Worm (Caenorhabditis elegans) whole organism, young adult: ENCODE data around the gene ufd-2.

Experiments
- B0019.2 ChIP-seq: fragments of 200-800 bp; sonication (Bioruptor generic); conservative IDR thresholded peaks from 2 replicates; pipeline ENCODE4 v1.3.6; 2022; ENCODE audit warnings: missing genetic modification reagents, missing genetic modification characterization, missing compliant biosample characterization
- B0336.3 ChIP-seq: fragments of 200-800 bp; sonication (Bioruptor generic); IDR thresholded peaks from 2 replicates; pipeline ENCODE4 v1.3.6; 2022; ENCODE audit warnings: missing genetic modification characterization, missing compliant biosample characterization
- C17E4.6 ChIP-seq: fragments of 200-800 bp; sonication (Bioruptor generic); IDR thresholded peaks from 2 replicates; pipeline ENCODE4 v1.3.6; 2022; ENCODE audit warnings: missing genetic modification reagents, missing genetic modification characterization, missing compliant biosample characterization
- F57A8.1 ChIP-seq: fragments of 200-800 bp; sonication (Bioruptor generic); optimal IDR thresholded peaks from 2 replicates; lab custom pipeline; 2018; ENCODE audit warnings: mild to moderate bottlenecking, missing genetic modification characterization, moderate library complexity, missing compliant biosample characterization
- K12H6.12 ChIP-seq: fragments of 200-800 bp; sonication (Bioruptor generic); optimal IDR thresholded peaks from 2 replicates; lab custom pipeline; 2018; ENCODE audit warnings: mild to moderate bottlenecking, missing genetic modification characterization, missing compliant biosample characterization
- Y53G8AR.9 ChIP-seq: fragments of 200-800 bp; sonication (Bioruptor generic); conservative IDR thresholded peaks from 2 replicates; pipeline ENCODE4 v1.3.6; 2022; ENCODE audit warnings: missing genetic modification reagents, missing genetic modification characterization, missing compliant biosample characterization
- Y56A3A.18 ChIP-seq: fragments of 200-800 bp; sonication (Bioruptor generic); IDR thresholded peaks from 2 replicates; pipeline ENCODE4 v1.3.6; 2022; ENCODE audit warnings: missing genetic modification reagents, missing genetic modification characterization, missing compliant biosample characterization
- Y67H2A.10 ChIP-seq: fragments of 200-800 bp; sonication (Bioruptor generic); conservative IDR thresholded peaks from 2 replicates; pipeline ENCODE4 v1.3.6; 2022; ENCODE audit warnings: missing genetic modification reagents, missing genetic modification characterization, missing compliant biosample characterization
- Y95B8A.8 ChIP-seq: fragments of 200-800 bp; sonication (Bioruptor generic); IDR thresholded peaks from 2 replicates; pipeline ENCODE4 v1.3.6; 2022; ENCODE audit warnings: missing genetic modification reagents, missing genetic modification characterization, missing compliant biosample characterization
- ZK185.1 ChIP-seq: sonication (generic microtip); optimal IDR thresholded peaks from 2 replicates; lab custom pipeline; 2016; ENCODE audit warnings: mild to moderate bottlenecking, missing genetic modification characterization, missing compliant biosample characterization; ENCODE audit not compliant: poor library complexity, severe bottlenecking
- akir-1 ChIP-seq: fragments of 200-800 bp; sonication (Bioruptor generic); optimal IDR thresholded peaks from 2 replicates; lab custom pipeline; 2018; ENCODE audit warnings: mild to moderate bottlenecking, missing genetic modification characterization, moderate library complexity, missing compliant biosample characterization
- aptf-2 ChIP-seq: fragments of 200-800 bp; sonication (Bioruptor generic); conservative IDR thresholded peaks from 2 replicates; pipeline ENCODE4 v1.3.6; 2022; ENCODE audit warnings: missing genetic modification reagents, missing genetic modification characterization, missing compliant biosample characterization
- athp-1 ChIP-seq: sonication (generic microtip); optimal IDR thresholded peaks from 2 replicates; lab custom pipeline; 2017; ENCODE audit warnings: mild to moderate bottlenecking, missing genetic modification characterization, missing compliant biosample characterization
- attf-3 ChIP-seq: fragments of 200-800 bp; sonication (Bioruptor generic); conservative IDR thresholded peaks from 2 replicates; pipeline ENCODE4 v1.3.6; 2022; ENCODE audit warnings: missing genetic modification reagents, missing genetic modification characterization, missing compliant biosample characterization
- attf-5 ChIP-seq: fragments of 200-800 bp; sonication (Bioruptor generic); optimal IDR thresholded peaks from 2 replicates; lab custom pipeline; 2018; ENCODE audit warnings: mild to moderate bottlenecking, missing genetic modification characterization, missing compliant biosample characterization
- ceh-100 ChIP-seq: fragments of 200-800 bp; sonication (Bioruptor generic); IDR thresholded peaks from 2 replicates; pipeline ENCODE4 v1.3.6; 2022; ENCODE audit warnings: missing genetic modification reagents, missing genetic modification characterization, missing compliant biosample characterization
- ceh-40 ChIP-seq: fragments of 200-800 bp; sonication (Bioruptor generic); IDR thresholded peaks from 2 replicates; pipeline ENCODE4 v1.3.6; 2022; ENCODE audit warnings: missing genetic modification characterization, missing compliant biosample characterization
- dpff-1 ChIP-seq: sonication (generic microtip); optimal IDR thresholded peaks from 2 replicates; lab custom pipeline; 2017; ENCODE audit warnings: mild to moderate bottlenecking, missing genetic modification characterization, missing compliant biosample characterization
- dpl-1 ChIP-seq: fragments of 150-350 bp; optimal IDR thresholded peaks from 2 replicates; lab custom pipeline; 2014; ENCODE audit warnings: missing biosample characterization, missing genetic modification reagents, missing genetic modification characterization
- egl-44 ChIP-seq: fragments of 200-800 bp; sonication (Bioruptor generic); IDR thresholded peaks from 2 replicates; pipeline ENCODE4 v1.3.6; 2022; ENCODE audit warnings: missing genetic modification reagents, missing genetic modification characterization, missing compliant biosample characterization
- hmg-1.2 ChIP-seq: fragments of 200-800 bp; sonication (Bioruptor generic); IDR thresholded peaks from 2 replicates; pipeline ENCODE4 v1.3.6; 2022; ENCODE audit warnings: missing genetic modification reagents, missing genetic modification characterization, missing compliant biosample characterization
- hmg-20 ChIP-seq: fragments of 200-800 bp; sonication (Bioruptor generic); IDR thresholded peaks from 2 replicates; pipeline ENCODE4 v1.3.6; 2022; ENCODE audit warnings: missing genetic modification reagents, missing genetic modification characterization, missing compliant biosample characterization
- hrde-1 ChIP-seq: sonication (generic microtip); optimal IDR thresholded peaks from 2 replicates; lab custom pipeline; 2016; ENCODE audit warnings: missing genetic modification characterization, mild to moderate bottlenecking, missing compliant biosample characterization, moderate library complexity, missing genotype, missing genetic modification reagents, borderline replicate concordance
- hsf-1 ChIP-seq: fragments of 200-800 bp; sonication (Bioruptor generic); IDR thresholded peaks from 2 replicates; pipeline ENCODE4 v1.3.6; 2022; ENCODE audit warnings: missing genetic modification reagents, missing genetic modification characterization, missing compliant biosample characterization
- lag-1 ChIP-seq: fragments of 200-800 bp; sonication (Bioruptor generic); IDR thresholded peaks from 2 replicates; pipeline ENCODE4 v1.3.6; 2022; ENCODE audit warnings: missing genetic modification reagents, missing genetic modification characterization, missing compliant biosample characterization
- let-607 ChIP-seq, 2 experiments: fragments of 200-800 bp in 1 of 2; sonication (Bioruptor generic) in 1 of 2; sonication (generic microtip) in 1 of 2; optimal IDR thresholded peaks; 2 replicates each; lab custom pipeline; 2016 to 2018; ENCODE audit warnings: mild to moderate bottlenecking in 2 of 2, missing compliant biosample characterization in 2 of 2, missing genetic modification characterization in 2 of 2, moderate library complexity in 2 of 2, missing genotype in 1 of 2
- madf-3 ChIP-seq: fragments of 200-800 bp; sonication (Bioruptor generic); IDR thresholded peaks from 2 replicates; pipeline ENCODE4 v1.3.6; 2022; ENCODE audit warnings: missing genetic modification reagents, missing genetic modification characterization, missing compliant biosample characterization
- madf-6 ChIP-seq: fragments of 200-800 bp; sonication (Bioruptor generic); IDR thresholded peaks from 2 replicates; pipeline ENCODE4 v1.3.6; 2022; ENCODE audit warnings: missing genetic modification reagents, missing genetic modification characterization, missing compliant biosample characterization
- madf-8 ChIP-seq: fragments of 200-800 bp; sonication (Bioruptor generic); conservative IDR thresholded peaks from 2 replicates; pipeline ENCODE4 v1.3.6; 2022; ENCODE audit warnings: missing genetic modification reagents, missing genetic modification characterization, missing compliant biosample characterization
- nfyb-1 ChIP-seq: fragments of 200-800 bp; sonication (Bioruptor generic); IDR thresholded peaks from 2 replicates; pipeline ENCODE4 v1.3.6; 2022; ENCODE audit warnings: missing genetic modification reagents, missing genetic modification characterization, missing compliant biosample characterization
- nhr-27 ChIP-seq: fragments of 200-800 bp; sonication (Bioruptor generic); optimal IDR thresholded peaks from 2 replicates; lab custom pipeline; 2018; ENCODE audit warnings: mild to moderate bottlenecking, missing genetic modification characterization, moderate library complexity, missing compliant biosample characterization
- nhr-90 ChIP-seq: sonication (generic microtip); optimal IDR thresholded peaks from 2 replicates; lab custom pipeline; 2016; ENCODE audit warnings: missing genotype, mild to moderate bottlenecking, missing genetic modification characterization, missing compliant biosample characterization
- pha-4 ChIP-seq: fragments of 150-350 bp; sonication (generic microtip); optimal IDR thresholded peaks from 2 replicates; lab custom pipeline; 2014; ENCODE audit warnings: missing biosample characterization, missing genetic modification reagents, missing genetic modification characterization
- rcor-1 ChIP-seq: fragments of 200-800 bp; sonication (Bioruptor generic); IDR thresholded peaks from 2 replicates; pipeline ENCODE4 v1.3.6; 2022; ENCODE audit warnings: missing genetic modification reagents, missing genetic modification characterization, missing compliant biosample characterization
- snpc-1.3 ChIP-seq: sonication (generic microtip); optimal IDR thresholded peaks from 2 replicates; lab custom pipeline; 2017; ENCODE audit warnings: missing genetic modification characterization, mild to moderate bottlenecking, missing compliant biosample characterization, antibody characterized with exemption, moderate library complexity, missing genotype, missing genetic modification reagents; ENCODE audit not compliant: insufficient read depth
- snpc-4 ChIP-seq, 5 experiments: fragments of 150-350 bp in 1 of 5; sonication (generic microtip) in 4 of 5; optimal IDR thresholded peaks; 2 replicates each; lab custom pipeline; 2014 to 2018; ENCODE audit warnings: missing genetic modification characterization in 5 of 5, missing biosample characterization in 3 of 5, antibody characterized with exemption in 2 of 5, mild to moderate bottlenecking in 2 of 5, missing compliant biosample characterization in 2 of 5, missing genotype in 2 of 5, moderate library complexity in 2 of 5, missing genetic modification reagents in 1 of 5
- tbp1 ChIP-seq: fragments of 200-800 bp; sonication (Bioruptor generic); optimal IDR thresholded peaks from 2 replicates; lab custom pipeline; 2018; ENCODE audit warnings: mild to moderate bottlenecking, missing genetic modification characterization, missing compliant biosample characterization
- xnd-1 ChIP-seq: sonication (generic microtip); optimal IDR thresholded peaks from 2 replicates; lab custom pipeline; 2016; ENCODE audit warnings: missing genotype, missing genetic modification reagents, missing genetic modification characterization, missing compliant biosample characterization
- zim-3 ChIP-seq: sonication (generic microtip); optimal IDR thresholded peaks from 2 replicates; lab custom pipeline; 2017; ENCODE audit warnings: mild to moderate bottlenecking, missing genetic modification characterization, moderate library complexity, missing compliant biosample characterization
- ztf-18 ChIP-seq: sonication (generic microtip); optimal IDR thresholded peaks from 2 replicates; lab custom pipeline; 2016; ENCODE audit warnings: missing genotype, mild to moderate bottlenecking, missing genetic modification characterization, missing compliant biosample characterization
- ztf-26 ChIP-seq: sonication (generic microtip); optimal IDR thresholded peaks from 2 replicates; lab custom pipeline; 2017; ENCODE audit warnings: missing genetic modification characterization, missing compliant biosample characterization
- ztf-28 ChIP-seq: fragments of 200-800 bp; sonication (Bioruptor generic); IDR thresholded peaks from 2 replicates; pipeline ENCODE4 v1.3.6; 2022; ENCODE audit warnings: missing genetic modification reagents, missing genetic modification characterization, missing compliant biosample characterization

The ufd-2 gene

ce11 chrII:8015483-8015938 is 47.0 kb upstream of the ufd-2 start (continued):
- TF ChIP-seq egl-44 (GFP tag; lab: Robert Waterston, UW): 0 out of 2 replicates have a peak, but pooled peaks have one; percentile 14
- TF ChIP-seq ceh-40 (GFP tag; lab: Robert Waterston, UW): no peak
- TF ChIP-seq xnd-1 (tag; lab: Kevin White, UChicago): peak; percentile 90
- peak; percentile 39 for TF ChIP-seq hrde-1 (tag; lab: Kevin White, UChicago)
- TF ChIP-seq madf-8 (GFP tag; lab: Robert Waterston, UW): peak; percentile 93
- TF ChIP-seq ztf-26: peak; percentile 77
- TF ChIP-seq akir-1 (GFP tag; lab: Kevin White, UChicago): no peak
- no peak for TF ChIP-seq F57A8.1
- TF ChIP-seq madf-3 (GFP tag; lab: Robert Waterston, UW): 0 out of 2 replicates have a peak, but pooled peaks have one; percentile 73
- TF ChIP-seq tbp1 (GFP tag; lab: Kevin White, UChicago): peak; percentile 50
- peak; percentile 26 for TF ChIP-seq attf-5 (GFP tag; lab: Kevin White, UChicago)
- peak; percentile 28 for TF ChIP-seq snpc-4 (GFP tag; optimal IDR thresholded peaks at IDR 0.05; lab: Kevin White, UChicago)
- peak in 3 of 4 experiments; percentile 46 to 58 (median 55) for TF ChIP-seq snpc-4 (tag; optimal IDR thresholded peaks at IDR 0.05; lab: Kevin White, UChicago)
- TF ChIP-seq athp-1 (tag; lab: Kevin White, UChicago): peak; percentile 88
- no peak for TF ChIP-seq let-607 (tag; optimal IDR thresholded peaks at IDR 0.05; lab: Kevin White, UChicago)
- TF ChIP-seq pha-4 (tag; lab: Kevin White, UChicago): peak; percentile 14
- TF ChIP-seq Y67H2A.10 (GFP tag; lab: Robert Waterston, UW): peak; percentile 77; the same call in 1 of the 2 replicates
- TF ChIP-seq C17E4.6 (GFP tag; lab: Robert Waterston, UW): peak; percentile 73; the same call in 1 of the 2 replicates
- peak; percentile 47 for TF ChIP-seq K12H6.12
- no peak for TF ChIP-seq zim-3 (tag; lab: Kevin White, UChicago)
- peak; percentile 86 for TF ChIP-seq dpl-1 (GFP tag; lab: Kevin White, UChicago)
- peak; percentile 63; the same call in 1 of the 2 replicates for TF ChIP-seq Y56A3A.18 (GFP tag; lab: Robert Waterston, UW)
- TF ChIP-seq snpc-1.3: no peak
- TF ChIP-seq nhr-27 (tag; lab: Kevin White, UChicago): no peak
- TF ChIP-seq hsf-1: peak; percentile 77
- 0 out of 2 replicates have a peak, but pooled peaks have one; percentile 21 for TF ChIP-seq B0019.2
- 0 out of 2 replicates have a peak, but pooled peaks have one; percentile 29 for TF ChIP-seq ztf-28 (GFP tag; lab: Robert Waterston, UW)
- peak; percentile 22 for TF ChIP-seq nhr-90 (tag; lab: Kevin White, UChicago)
- peak; percentile 87 for TF ChIP-seq rcor-1 (GFP tag; lab: Robert Waterston, UW)
- peak; percentile 39; the same call in 1 of the 2 replicates for TF ChIP-seq ceh-100 (GFP tag; lab: Robert Waterston, UW)
- peak; percentile 26 for TF ChIP-seq ZK185.1 (tag; lab: Kevin White, UChicago)
- TF ChIP-seq hmg-20 (GFP tag; lab: Robert Waterston, UW): no peak
- peak; percentile 64 for TF ChIP-seq hmg-1.2 (GFP tag; lab: Robert Waterston, UW)
- peak; percentile 16 for TF ChIP-seq ztf-18
- peak; percentile 87 for TF ChIP-seq Y95B8A.8 (GFP tag; lab: Robert Waterston, UW)
- TF ChIP-seq Y53G8AR.9: peak; percentile 90
- TF ChIP-seq madf-6 (GFP tag; lab: Robert Waterston, UW): peak; percentile 97
- TF ChIP-seq nfyb-1 (GFP tag; lab: Robert Waterston, UW): peak; percentile 58
- 0 out of 2 replicates have a peak, but pooled peaks have one; percentile 15 for TF ChIP-seq lag-1 (GFP tag; lab: Robert Waterston, UW)
- TF ChIP-seq attf-3: 0 out of 2 replicates have a peak, but pooled peaks have one; percentile 41
- TF ChIP-seq B0336.3: peak; percentile 54
- TF ChIP-seq aptf-2 (GFP tag; lab: Robert Waterston, UW): peak; percentile 76; the same call in 1 of the 2 replicates
- TF ChIP-seq dpff-1 (tag; lab: Kevin White, UChicago): peak; percentile 10
